Fruit fly (Drosophila melanogaster): Measurements from ENCODE around the gene Rab3-GAP.
A peak's percentile ranks its signal among the peaks of the same experiment; 100 is the strongest.

Gene Rab3-GAP

dm6 chr2L:12045941-12046855 lies 16.8 kb downstream of the Rab3-GAP start, which contains the start of gene CG6770:
Gene CG6770, minus strand, starts transcription at chr2L:12046118.
- peak; percentile 89 for TF ChIP-seq Ets98B (GFP tag; IDR thresholded peaks at IDR 0.05)
- no peak for TF ChIP-seq CG10348 (GFP tag; IDR thresholded peaks at IDR 0.05)
- peak; percentile 72 for TF ChIP-seq EcR (GFP tag; optimal IDR thresholded peaks at IDR 0.05)
- peak; percentile 84 for TF ChIP-seq Pif1B (GFP tag; optimal IDR thresholded peaks at IDR 0.05)
- TF ChIP-seq CG13204 (GFP tag; optimal IDR thresholded peaks at IDR 0.05), result peak; percentile 39
- peak; percentile 72 for TF ChIP-seq CG9948 (tag; optimal IDR thresholded peaks at IDR 0.05)
- peak; percentile 90 for TF ChIP-seq CG12605 (GFP tag; IDR thresholded peaks at IDR 0.05)
- TF ChIP-seq CG15710 (tag; optimal IDR thresholded peaks at IDR 0.05), result peak; percentile 86
- peak; percentile 92 for TF ChIP-seq Snoo (tag; optimal IDR thresholded peaks at IDR 0.05)
- TF ChIP-seq CG8159 (tag; optimal IDR thresholded peaks at IDR 0.05), result peak; percentile 88
- peak; percentile 80 for TF ChIP-seq CG14655 (GFP tag; optimal IDR thresholded peaks at IDR 0.05)
- peak; percentile 86 for TF ChIP-seq CG32121 (GFP tag; IDR thresholded peaks at IDR 0.05)
- peak; percentile 53 for TF ChIP-seq D1 (tag; optimal IDR thresholded peaks at IDR 0.05)
- peak; percentile 86 for TF ChIP-seq Pif1A (GFP tag; optimal IDR thresholded peaks at IDR 0.05)
- TF ChIP-seq rn (GFP tag; IDR thresholded peaks at IDR 0.05), result peak; percentile 74
- TF ChIP-seq CG34367 (tag; optimal IDR thresholded peaks at IDR 0.05), result peak; percentile 73
- peak; percentile 80 for TF ChIP-seq CG17806 (tag; optimal IDR thresholded peaks at IDR 0.05)
- TF ChIP-seq CG4496 (GFP tag; IDR thresholded peaks at IDR 0.05), result peak; percentile 92
- TF ChIP-seq CG8301 (tag; optimal IDR thresholded peaks at IDR 0.05), result peak; percentile 72
- TF ChIP-seq gl (tag; optimal IDR thresholded peaks at IDR 0.05), result peak; percentile 20
- peak; percentile 86 for TF ChIP-seq fd96Ca (GFP tag; IDR thresholded peaks at IDR 0.05)

- TF ChIP-seq Snoo (tag; optimal IDR thresholded peaks at IDR 0.05) (no peak), fd96Ca (GFP tag; IDR thresholded peaks at IDR 0.05) (no peak), Ets98B (GFP tag; IDR thresholded peaks at IDR 0.05) (no peak), EcR (GFP tag; optimal IDR thresholded peaks at IDR 0.05) (no peak), CG10348 (GFP tag; IDR thresholded peaks at IDR 0.05) (no peak), CG12605 (GFP tag; IDR thresholded peaks at IDR 0.05) (no peak), CG8159 (tag; optimal IDR thresholded peaks at IDR 0.05) (no peak), gl (tag; optimal IDR thresholded peaks at IDR 0.05) (no peak), CG15710 (tag; optimal IDR thresholded peaks at IDR 0.05) (no peak), CG13204 (GFP tag; optimal IDR thresholded peaks at IDR 0.05) (no peak), D1 (tag; optimal IDR thresholded peaks at IDR 0.05) (no peak), CG14655 (GFP tag; optimal IDR thresholded peaks at IDR 0.05) (no peak), CG32121 (GFP tag; IDR thresholded peaks at IDR 0.05) (no peak), CG4496 (GFP tag; IDR thresholded peaks at IDR 0.05) (no peak), CG34367 (tag; optimal IDR thresholded peaks at IDR 0.05) (no peak), Pif1B (GFP tag; optimal IDR thresholded peaks at IDR 0.05) (no peak), CG9948 (tag; optimal IDR thresholded peaks at IDR 0.05) (no peak)
Measured at dm6 chr2L:12045578-12045940, 17.4 kb downstream of the Rab3-GAP start.

dm6 chr2L:12044613-12045350 lies 18.2 kb downstream of the Rab3-GAP start, which contains the start of gene CG6785:
Gene CG6785, minus strand, starts transcription at chr2L:12045200.
- TF ChIP-seq CG14655 (GFP tag; optimal IDR thresholded peaks at IDR 0.05) (no peak), fd96Ca (GFP tag; IDR thresholded peaks at IDR 0.05) (peak; percentile 81; the same call in 2 of the 3 replicates), EcR (GFP tag; optimal IDR thresholded peaks at IDR 0.05) (peak; percentile 95), CG9948 (tag; optimal IDR thresholded peaks at IDR 0.05) (peak; percentile 60), CG17806 (tag; optimal IDR thresholded peaks at IDR 0.05) (peak; percentile 78), CG8159 (tag; optimal IDR thresholded peaks at IDR 0.05) (peak; percentile 99), rn (GFP tag; IDR thresholded peaks at IDR 0.05) (0 out of 2 replicates have a peak, but pooled peaks have one; percentile 21), CG32121 (GFP tag; IDR thresholded peaks at IDR 0.05) (peak; percentile 80), gl (tag; optimal IDR thresholded peaks at IDR 0.05) (peak; percentile 65), CG13204 (GFP tag; optimal IDR thresholded peaks at IDR 0.05) (peak; percentile 9), CG10348 (GFP tag; IDR thresholded peaks at IDR 0.05) (no peak), D1 (tag; optimal IDR thresholded peaks at IDR 0.05) (peak; percentile 68), Pif1B (GFP tag; optimal IDR thresholded peaks at IDR 0.05) (peak; percentile 82), CG12605 (GFP tag; IDR thresholded peaks at IDR 0.05) (peak; percentile 63), Snoo (tag; optimal IDR thresholded peaks at IDR 0.05) (peak; percentile 71), Ets98B (GFP tag; IDR thresholded peaks at IDR 0.05) (peak; percentile 85), CG34367 (tag; optimal IDR thresholded peaks at IDR 0.05) (peak; percentile 69), Pif1A (GFP tag; optimal IDR thresholded peaks at IDR 0.05) (peak; percentile 90), CG8301 (tag; optimal IDR thresholded peaks at IDR 0.05) (peak; percentile 84), CG15710 (tag; optimal IDR thresholded peaks at IDR 0.05) (peak; percentile 76), CG4496 (GFP tag; IDR thresholded peaks at IDR 0.05) (peak; percentile 90)

- no peak for TF ChIP-seq Ets98B (GFP tag; IDR thresholded peaks at IDR 0.05)
- TF ChIP-seq CG13204 (GFP tag; optimal IDR thresholded peaks at IDR 0.05), result no peak
- TF ChIP-seq CG15710 (tag; optimal IDR thresholded peaks at IDR 0.05), result no peak
- no peak for TF ChIP-seq CG14655 (GFP tag; optimal IDR thresholded peaks at IDR 0.05)
Measured at dm6 chr2L:12040510-12040909, 22.5 kb downstream of the Rab3-GAP start, which contains the start of gene CG6766. Gene CG6766, minus strand, starts transcription at chr2L:12040689.

- TF ChIP-seq CG13204 (GFP tag; optimal IDR thresholded peaks at IDR 0.05), result no peak
- TF ChIP-seq CG9948 (tag; optimal IDR thresholded peaks at IDR 0.05), result no peak
- TF ChIP-seq Pif1A (GFP tag; optimal IDR thresholded peaks at IDR 0.05), result no peak
- no peak for TF ChIP-seq Ets98B (GFP tag; IDR thresholded peaks at IDR 0.05)
Measured at dm6 chr2L:12038177-12038581, 24.8 kb downstream of the Rab3-GAP start, which contains the start of gene Tom70. Gene Tom70, minus strand, starts transcription at chr2L:12038511.
